Worm (Caenorhabditis elegans): ENCODE measurements around the gene ZK632.4.
A peak's percentile ranks its signal among the peaks of the same experiment; 100 is the strongest.

Gene ZK632.4

DNA sequence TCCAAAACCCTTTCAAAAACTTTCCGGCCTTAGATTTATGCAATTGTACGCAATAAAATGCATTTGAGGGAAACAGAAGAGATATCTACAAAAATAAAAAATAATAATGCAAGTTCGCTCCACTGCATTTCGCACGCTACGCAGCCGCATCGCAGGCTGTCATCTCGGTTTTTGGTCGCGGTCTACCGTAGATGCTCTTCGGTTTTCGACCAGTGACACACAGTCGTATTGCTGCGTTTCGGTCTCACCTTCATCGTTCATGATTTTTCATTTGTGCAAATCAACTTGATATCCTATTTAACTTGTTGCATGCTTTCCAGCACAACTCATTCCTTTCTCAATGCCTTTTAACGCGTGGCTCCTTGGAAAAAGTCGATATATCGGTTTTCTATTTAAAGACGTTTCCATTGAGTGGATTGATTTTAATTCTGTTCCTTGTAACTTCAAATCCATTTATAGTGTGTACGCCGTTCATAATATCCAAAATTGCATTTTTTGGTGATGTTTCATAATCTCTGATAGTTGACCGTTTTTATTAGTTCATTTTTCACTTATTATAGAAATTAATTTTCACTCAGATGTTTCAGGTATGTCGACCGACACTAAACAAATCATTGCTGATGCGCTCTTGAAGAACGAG, 26.5 kb downstream of the ZK632.4 start, which contains the start of gene vha-1 (continued):
- no peak for TF ChIP-seq ceh-58 (GFP tag; IDR thresholded peaks at IDR 0.05)
- no peak for TF ChIP-seq Y95B8A.8 (GFP tag; IDR thresholded peaks at IDR 0.05)
- TF ChIP-seq ztf-3 (GFP tag; optimal IDR thresholded peaks at IDR 0.05): no peak
- no peak for TF ChIP-seq chd-7 (tag; optimal IDR thresholded peaks at IDR 0.05)
- TF ChIP-seq sdz-38 (tag; optimal IDR thresholded peaks at IDR 0.05): no peak
- no peak for TF ChIP-seq F22D6.2 (tag; optimal IDR thresholded peaks at IDR 0.05)
- peak; percentile 97 for TF ChIP-seq mcd-1 (GFP tag; IDR thresholded peaks at IDR 0.05)
- peak; percentile 100 for TF ChIP-seq madf-3 (GFP tag; IDR thresholded peaks at IDR 0.05)
- TF ChIP-seq snpc-1.1 (tag; optimal IDR thresholded peaks at IDR 0.05; ENCODE audit: insufficient read depth): no peak
- TF ChIP-seq lsl-1 (GFP tag; optimal IDR thresholded peaks at IDR 0.05): peak; percentile 67
- no peak for TF ChIP-seq aptf-3 (GFP tag; IDR thresholded peaks at IDR 0.05)
- no peak for TF ChIP-seq F57A8.1 (GFP tag; optimal IDR thresholded peaks at IDR 0.05)
- no peak for TF ChIP-seq nfya-1 (tag; optimal IDR thresholded peaks at IDR 0.05; ENCODE audit: borderline replicate concordance, insufficient read depth)
- TF ChIP-seq nhr-27 (tag; optimal IDR thresholded peaks at IDR 0.05): no peak
- no peak for TF ChIP-seq B0019.2 (GFP tag; conservative IDR thresholded peaks at IDR 0.05)
- no peak for TF ChIP-seq mxl-1 (tag; optimal IDR thresholded peaks at IDR 0.05)
- TF ChIP-seq Y56A3A.18 (GFP tag; IDR thresholded peaks at IDR 0.05): no peak
- no peak for TF ChIP-seq egl-44 (GFP tag; IDR thresholded peaks at IDR 0.05)
- TF ChIP-seq him-1 (tag; optimal IDR thresholded peaks at IDR 0.05): no peak
- peak; percentile 64 for TF ChIP-seq K12H6.12 (tag; optimal IDR thresholded peaks at IDR 0.05)
- peak; percentile 55 for TF ChIP-seq ama-1 (optimal IDR thresholded peaks at IDR 0.05)
- peak in 1 of 2 experiments; percentile 4 for TF ChIP-seq ama-1 (GFP tag; optimal IDR thresholded peaks at IDR 0.05)
- TF ChIP-seq hmg-1.2 (GFP tag; IDR thresholded peaks at IDR 0.05): peak; percentile 41; the same call in 1 of the 2 replicates
- peak; percentile 63 for TF ChIP-seq pbrm-1 (GFP tag; IDR thresholded peaks at IDR 0.05)
- TF ChIP-seq ccch-3 (GFP tag; optimal IDR thresholded peaks at IDR 0.05): no peak
- peak; percentile 63 for TF ChIP-seq Y53G8AR.9 (GFP tag; conservative IDR thresholded peaks at IDR 0.05)
- no peak for TF ChIP-seq F55B11.4 (tag; optimal IDR thresholded peaks at IDR 0.05; ENCODE audit: borderline replicate concordance, insufficient read depth)
- TF ChIP-seq F33H1.4 (GFP tag; IDR thresholded peaks at IDR 0.05): peak; percentile 34
- peak; percentile 54 for TF ChIP-seq F23B12.7 (tag; optimal IDR thresholded peaks at IDR 0.05; ENCODE audit: insufficient read depth)
- TF ChIP-seq lin-26 (GFP tag; IDR thresholded peaks at IDR 0.05): peak; percentile 75
- no peak for TF ChIP-seq tbx-9 (tag; optimal IDR thresholded peaks at IDR 0.05; ENCODE audit: borderline replicate concordance)
- TF ChIP-seq lir-1 (GFP tag; conservative IDR thresholded peaks at IDR 0.05): no peak
- no peak for TF ChIP-seq snpc-4 (GFP tag; optimal IDR thresholded peaks at IDR 0.05)
- TF ChIP-seq snpc-4 (tag; optimal IDR thresholded peaks at IDR 0.05): peak in 3 of 4 experiments; percentile 36 to 62 (median 46)
- no peak for TF ChIP-seq mes-4 (tag; optimal IDR thresholded peaks at IDR 0.05)
- TF ChIP-seq ceh-40 (GFP tag; IDR thresholded peaks at IDR 0.05): no peak
- peak; percentile 31 for TF ChIP-seq somi-1 (GFP tag; optimal IDR thresholded peaks at IDR 0.05)
- peak; percentile 88 for TF ChIP-seq dox-1 (GFP tag; IDR thresholded peaks at IDR 0.05)
- TF ChIP-seq lin-54 (GFP tag; optimal IDR thresholded peaks at IDR 0.05): peak; percentile 70
- no peak for TF ChIP-seq unc-130 (GFP tag; optimal IDR thresholded peaks at IDR 0.05)
- peak; percentile 97 for TF ChIP-seq ekl-4 (GFP tag; IDR thresholded peaks at IDR 0.05)
- no peak for TF ChIP-seq F37B4.10 (GFP tag; IDR thresholded peaks at IDR 0.05)
- TF ChIP-seq ceh-79 (tag; optimal IDR thresholded peaks at IDR 0.05): no peak
- peak; percentile 67 for TF ChIP-seq ztf-26 (tag; optimal IDR thresholded peaks at IDR 0.05)
- TF ChIP-seq hmg-20 (GFP tag; IDR thresholded peaks at IDR 0.05): no peak
- TF ChIP-seq T26A5.8 (tag; optimal IDR thresholded peaks at IDR 0.05): no peak
- peak; percentile 93 for TF ChIP-seq Y67H2A.10 (GFP tag; conservative IDR thresholded peaks at IDR 0.05)
- no peak for TF ChIP-seq Y79H2A.3 (GFP tag; conservative IDR thresholded peaks at IDR 0.05)

All from whole organism, young adult.